Fruit fly (Drosophila melanogaster) whole organism, adult: Measurements from ENCODE around the gene CG10038.

ENCODE experiments used
- CG14711 ChIP-seq: fragments of 200-800 bp; sonication (Bioruptor generic); optimal IDR thresholded peaks from 2 replicates; lab custom pipeline; 2018; ENCODE audit warnings: missing biosample characterization, mild to moderate bottlenecking, missing genetic modification characterization, moderate library complexity
- CG1620 ChIP-seq: fragments of 200-800 bp; sonication (Bioruptor generic); optimal IDR thresholded peaks from 2 replicates; lab custom pipeline; 2016; ENCODE audit warnings: missing biosample characterization, missing genetic modification characterization
- CG7101 ChIP-seq: fragments of 200-800 bp; sonication (Bioruptor generic); optimal IDR thresholded peaks from 2 replicates; lab custom pipeline; 2018; ENCODE audit warnings: missing biosample characterization, mild to moderate bottlenecking, missing genetic modification characterization, moderate library complexity
- kay ChIP-seq: fragments of 200-800 bp; sonication (Bioruptor generic); peaks from one replicate; lab custom pipeline; 2016; ENCODE audit warnings: missing biosample characterization, missing genetic modification characterization, borderline replicate concordance
- toe ChIP-seq: fragments of 200-800 bp; sonication (Bioruptor generic); optimal IDR thresholded peaks from 2 replicates; lab custom pipeline; 2016; ENCODE audit warnings: missing biosample characterization, missing genetic modification characterization

- TF ChIP-seq CG14711: no peak
- TF ChIP-seq kay (GFP tag; lab: Kevin White, UChicago): no peak
- peak; percentile 4 for TF ChIP-seq CG1620 (GFP tag; lab: Kevin White, UChicago)
- peak; percentile 27 for TF ChIP-seq toe (GFP tag; lab: Kevin White, UChicago)
- TF ChIP-seq CG7101 (tag; lab: Kevin White, UChicago): no peak
Observed at dm6 chr3R:12350497-12350896, at the start of gene CG10038.
